Fruit fly (Drosophila melanogaster) whole organism, adult: ENCODE measurements around the gene CG12730.

ENCODE experiments used
- CG11617 ChIP-seq: fragments of 200-800 bp; sonication (Bioruptor generic); optimal IDR thresholded peaks from 2 replicates; lab custom pipeline; 2017; ENCODE audit warnings: mild to moderate bottlenecking, missing biosample characterization, missing genetic modification reagents, missing genetic modification characterization
- CG12768 ChIP-seq: fragments of 200-800 bp; sonication (Bioruptor generic); optimal IDR thresholded peaks from 2 replicates; lab custom pipeline; 2017; ENCODE audit warnings: missing biosample characterization, missing genetic modification characterization, mild to moderate bottlenecking, moderate library complexity, missing genetic modification reagents
- CG14711 ChIP-seq: fragments of 200-800 bp; sonication (Bioruptor generic); optimal IDR thresholded peaks from 2 replicates; lab custom pipeline; 2018; ENCODE audit warnings: missing biosample characterization, mild to moderate bottlenecking, missing genetic modification characterization, moderate library complexity
- CG1620 ChIP-seq: fragments of 200-800 bp; sonication (Bioruptor generic); optimal IDR thresholded peaks from 2 replicates; lab custom pipeline; 2016; ENCODE audit warnings: missing biosample characterization, missing genetic modification characterization
- CG33017 ChIP-seq: fragments of 200-800 bp; sonication (Bioruptor generic); optimal IDR thresholded peaks from 2 replicates; lab custom pipeline; 2018; ENCODE audit warnings: missing biosample characterization, mild to moderate bottlenecking, missing genetic modification characterization, moderate library complexity
- CG5204 ChIP-seq: fragments of 200-800 bp; sonication (Bioruptor generic); optimal IDR thresholded peaks from 2 replicates; lab custom pipeline; 2016; ENCODE audit warnings: missing biosample characterization, missing genetic modification characterization
- CG7045 ChIP-seq: fragments of 200-800 bp; sonication (Bioruptor generic); optimal IDR thresholded peaks from 2 replicates; lab custom pipeline; 2017; ENCODE audit warnings: missing biosample characterization, mild to moderate bottlenecking, missing genetic modification characterization
- CG7101 ChIP-seq: fragments of 200-800 bp; sonication (Bioruptor generic); optimal IDR thresholded peaks from 2 replicates; lab custom pipeline; 2018; ENCODE audit warnings: missing biosample characterization, mild to moderate bottlenecking, missing genetic modification characterization, moderate library complexity
- Clk ChIP-seq: fragments of 200-800 bp; sonication (Bioruptor generic); optimal IDR thresholded peaks from 2 replicates; lab custom pipeline; 2017; ENCODE audit warnings: missing biosample characterization, missing genetic modification characterization
- Crg-1 ChIP-seq: fragments of 200-800 bp; sonication (Bioruptor generic); optimal IDR thresholded peaks from 2 replicates; lab custom pipeline; 2016; ENCODE audit warnings: missing biosample characterization, missing genetic modification characterization
- Hr96 ChIP-seq: fragments of 200-800 bp; sonication (Bioruptor generic); optimal IDR thresholded peaks from 2 replicates; lab custom pipeline; 2016; ENCODE audit warnings: missing biosample characterization, missing genetic modification characterization
- Mnt ChIP-seq: fragments of 200-800 bp; sonication (Bioruptor generic); optimal IDR thresholded peaks from 2 replicates; lab custom pipeline; 2016; ENCODE audit warnings: missing biosample characterization, mild to moderate bottlenecking, missing genetic modification characterization
- bab1 ChIP-seq: fragments of 200-800 bp; sonication (Bioruptor generic); optimal IDR thresholded peaks from 3 replicates; lab custom pipeline; 2019; ENCODE audit warnings: missing biosample characterization, mild to moderate bottlenecking, missing genetic modification characterization, moderate library complexity
- cic ChIP-seq: fragments of 200-800 bp; sonication (Bioruptor generic); optimal IDR thresholded peaks from 2 replicates; lab custom pipeline; 2017; ENCODE audit warnings: missing biosample characterization, mild to moderate bottlenecking, missing genetic modification characterization, moderate library complexity
- cnc ChIP-seq, 2 experiments: fragments of >200 bp; optimal IDR thresholded peaks; 2 replicates each; lab custom pipeline; 2017
- kay ChIP-seq: fragments of 200-800 bp; sonication (Bioruptor generic); peaks from one replicate; lab custom pipeline; 2016; ENCODE audit warnings: missing biosample characterization, missing genetic modification characterization, borderline replicate concordance
- ovo ChIP-seq: fragments of 200-800 bp; sonication (Bioruptor generic); optimal IDR thresholded peaks from 2 replicates; lab custom pipeline; 2016; ENCODE audit warnings: missing biosample characterization, missing genetic modification characterization
- pad ChIP-seq: fragments of 200-800 bp; sonication (Bioruptor generic); optimal IDR thresholded peaks from 3 replicates; lab custom pipeline; 2017; ENCODE audit warnings: missing biosample characterization, missing genetic modification characterization, mild to moderate bottlenecking, moderate library complexity, missing genetic modification reagents
- tj ChIP-seq: fragments of 200-800 bp; sonication (Bioruptor generic); optimal IDR thresholded peaks from 3 replicates; lab custom pipeline; 2017; ENCODE audit warnings: missing biosample characterization, mild to moderate bottlenecking, missing genetic modification characterization, moderate library complexity
- toe ChIP-seq: fragments of 200-800 bp; sonication (Bioruptor generic); optimal IDR thresholded peaks from 2 replicates; lab custom pipeline; 2016; ENCODE audit warnings: missing biosample characterization, missing genetic modification characterization

The CG12730 gene

DNA sequence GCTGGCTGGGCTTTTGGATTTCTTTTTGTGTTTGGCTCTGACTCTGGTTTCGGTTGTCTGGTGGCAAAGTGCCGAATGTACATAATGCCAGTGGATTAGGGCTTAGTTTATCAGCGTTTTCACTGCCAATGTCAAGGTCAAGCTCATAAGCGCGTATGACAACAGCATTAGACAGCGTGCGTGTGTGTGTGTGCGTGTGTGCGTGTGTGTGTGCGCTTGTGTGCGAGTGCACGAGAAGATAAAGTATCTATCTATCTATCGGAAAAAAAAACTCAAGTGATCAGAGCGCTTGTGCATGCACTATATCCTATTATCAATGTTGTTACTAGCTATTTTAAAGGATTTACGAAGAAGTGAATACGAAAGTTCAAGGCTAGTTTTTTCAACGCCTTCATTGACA, 5.2 kb upstream of the CG12730 start:
- TF ChIP-seq Hr96 (no peak), CG7101 (tag; lab: Kevin White, UChicago) (no peak), CG33017 (tag; lab: Kevin White, UChicago) (no peak), toe (no peak), kay (GFP tag; lab: Kevin White, UChicago) (no peak), pad (GFP tag; lab: Kevin White, UChicago) (no peak), ovo (no peak), Crg-1 (GFP tag; lab: Kevin White, UChicago) (no peak), cnc (optimal IDR thresholded peaks at IDR 0.05; lab: Kevin White, UChicago) (no peak), CG7045 (GFP tag; lab: Kevin White, UChicago) (no peak), CG11617 (GFP tag; lab: Kevin White, UChicago) (no peak), Clk (no peak)

- no peak for TF ChIP-seq CG14711
- no peak for TF ChIP-seq Crg-1 (GFP tag; lab: Kevin White, UChicago)
- no peak for TF ChIP-seq kay (GFP tag; lab: Kevin White, UChicago)
- TF ChIP-seq Mnt (GFP tag; lab: Kevin White, UChicago): no peak
- TF ChIP-seq pad (GFP tag; lab: Kevin White, UChicago): no peak
- TF ChIP-seq bab1 (GFP tag; lab: Kevin White, UChicago): no peak
- TF ChIP-seq toe: no peak
- no peak for TF ChIP-seq tj (GFP tag; lab: Kevin White, UChicago)
- TF ChIP-seq CG1620 (GFP tag; lab: Kevin White, UChicago): no peak
- no peak for TF ChIP-seq CG7101 (tag; lab: Kevin White, UChicago)
- TF ChIP-seq Hr96: no peak
- no peak for TF ChIP-seq cnc (optimal IDR thresholded peaks at IDR 0.05; lab: Kevin White, UChicago)
- no peak for TF ChIP-seq Clk
These were observed 1.3 kb upstream of the CG12730 start for dm6 chrX:5515151-5515550.

- TF ChIP-seq CG7101 (tag; lab: Kevin White, UChicago): peak; percentile 59
- no peak for TF ChIP-seq Crg-1 (GFP tag; lab: Kevin White, UChicago)
- TF ChIP-seq toe: no peak
- peak; percentile 94 for TF ChIP-seq kay (GFP tag; lab: Kevin White, UChicago)
- peak; percentile 3 for TF ChIP-seq tj (GFP tag; lab: Kevin White, UChicago)
- TF ChIP-seq Clk: no peak
- TF ChIP-seq CG12768 (GFP tag; lab: Kevin White, UChicago): no peak
- TF ChIP-seq CG11617 (GFP tag; lab: Kevin White, UChicago): peak; percentile 61
- peak; percentile 1 for TF ChIP-seq pad (GFP tag; lab: Kevin White, UChicago)
- TF ChIP-seq cnc (optimal IDR thresholded peaks at IDR 0.05; lab: Kevin White, UChicago): no peak
- no peak for TF ChIP-seq CG7045 (GFP tag; lab: Kevin White, UChicago)
- no peak for TF ChIP-seq ovo
- no peak for TF ChIP-seq cic (GFP tag; lab: Kevin White, UChicago)
- peak; percentile 11 for TF ChIP-seq Mnt (GFP tag; lab: Kevin White, UChicago)
- TF ChIP-seq CG1620 (GFP tag; lab: Kevin White, UChicago): no peak
- TF ChIP-seq CG5204 (GFP tag; lab: Kevin White, UChicago): peak; percentile 31
- peak; percentile 54 for TF ChIP-seq Hr96
- TF ChIP-seq bab1 (GFP tag; lab: Kevin White, UChicago): peak; percentile 5
- peak; percentile 33 for TF ChIP-seq CG33017 (tag; lab: Kevin White, UChicago)
- peak; percentile 32 for TF ChIP-seq CG14711
These were observed 569 bp downstream of the CG12730 start for dm6 chrX:5516783-5517571.

DNA sequence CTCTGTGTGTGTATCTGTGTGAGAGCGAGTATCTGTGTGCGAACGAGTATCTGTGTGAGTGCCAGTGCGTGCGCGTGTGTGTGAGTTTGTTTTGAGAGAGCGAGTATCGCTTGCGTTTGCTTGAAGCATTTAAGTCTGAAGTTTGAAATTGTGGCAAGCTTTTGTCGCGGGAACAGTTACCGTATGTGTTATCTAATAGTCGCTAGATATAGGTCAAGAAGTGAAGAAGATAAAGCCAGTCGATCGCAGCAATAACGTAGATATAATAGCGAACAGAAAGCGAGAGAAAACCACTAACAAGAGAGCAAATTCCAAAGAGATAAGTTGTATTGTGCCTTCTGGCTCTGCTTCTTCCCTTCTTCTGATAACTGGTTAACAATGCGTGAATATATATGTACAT, 1.8 kb downstream of the CG12730 start:
- TF ChIP-seq CG11617 (GFP tag; lab: Kevin White, UChicago) (no peak), CG5204 (GFP tag; lab: Kevin White, UChicago) (no peak), CG7045 (GFP tag; lab: Kevin White, UChicago) (no peak), Crg-1 (GFP tag; lab: Kevin White, UChicago) (no peak), tj (GFP tag; lab: Kevin White, UChicago) (no peak), CG1620 (GFP tag; lab: Kevin White, UChicago) (no peak), CG7101 (tag; lab: Kevin White, UChicago) (no peak), kay (GFP tag; lab: Kevin White, UChicago) (no peak), Clk (no peak), Mnt (GFP tag; lab: Kevin White, UChicago) (no peak), Hr96 (no peak), CG33017 (tag; lab: Kevin White, UChicago) (no peak), CG14711 (no peak), ovo (no peak), cnc (optimal IDR thresholded peaks at IDR 0.05; lab: Kevin White, UChicago) (no peak), CG12768 (GFP tag; lab: Kevin White, UChicago) (no peak), pad (GFP tag; lab: Kevin White, UChicago) (no peak)

DNA sequence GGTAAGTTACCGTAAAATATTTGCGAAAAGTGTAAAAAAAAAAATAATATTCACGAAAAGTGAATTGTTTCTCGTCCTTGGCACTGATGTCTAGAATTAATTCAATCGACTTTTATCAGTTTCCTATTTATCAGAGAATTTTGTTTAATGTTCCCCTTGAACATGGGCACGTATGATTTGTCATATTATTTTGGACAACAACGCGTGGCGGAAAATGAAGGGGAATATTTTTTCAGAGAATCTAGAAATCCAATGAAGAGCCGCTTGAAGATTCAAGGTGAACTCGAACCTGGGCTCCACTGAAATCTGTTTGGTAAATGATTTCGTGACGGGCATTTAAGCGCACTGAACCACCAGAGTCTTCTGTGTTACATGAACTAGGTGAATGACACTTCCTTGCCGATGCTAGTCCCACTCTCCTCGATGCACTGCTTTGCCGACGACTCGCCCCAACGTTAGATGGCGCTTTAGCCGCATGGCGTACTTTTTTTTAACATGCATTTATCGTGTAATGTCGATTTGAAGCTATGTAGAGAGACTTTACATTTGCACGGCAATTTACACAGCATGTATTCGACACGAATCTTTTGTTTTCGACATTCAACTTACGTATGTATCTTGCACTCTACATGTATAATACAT, 8.0 kb downstream of the CG12730 start:
- TF ChIP-seq CG5204 (GFP tag; lab: Kevin White, UChicago) (no peak), cic (GFP tag; lab: Kevin White, UChicago) (peak; percentile 6), pad (GFP tag; lab: Kevin White, UChicago) (peak; percentile 95), CG7045 (GFP tag; lab: Kevin White, UChicago) (no peak), toe (no peak), CG11617 (GFP tag; lab: Kevin White, UChicago) (no peak), kay (GFP tag; lab: Kevin White, UChicago) (peak; percentile 78), bab1 (GFP tag; lab: Kevin White, UChicago) (no peak), ovo (peak; percentile 36)
